Worm (Caenorhabditis elegans): ENCODE results near the gene F26A10.2.

The F26A10.2 gene

ce11 chrX:7627351-7627750 lies 17.9 kb downstream of the F26A10.2 start, which contains the start of gene nlp-61:
TSS of gene nlp-61 (plus strand) at chrX:7627651.
- no peak for TF ChIP-seq ztf-29 (GFP tag; IDR thresholded peaks at IDR 0.05)
- no peak for TF ChIP-seq ref-1 (GFP tag; conservative IDR thresholded peaks at IDR 0.05)
- TF ChIP-seq tab-1 (GFP tag; IDR thresholded peaks at IDR 0.05): no peak
- TF ChIP-seq ztf-23 (GFP tag; IDR thresholded peaks at IDR 0.05): no peak
- no peak for TF ChIP-seq flt-1 (GFP tag; IDR thresholded peaks at IDR 0.05)
- TF ChIP-seq med-1 (GFP tag; optimal IDR thresholded peaks at IDR 0.05; ENCODE audit: insufficient read depth): no peak

DNA sequence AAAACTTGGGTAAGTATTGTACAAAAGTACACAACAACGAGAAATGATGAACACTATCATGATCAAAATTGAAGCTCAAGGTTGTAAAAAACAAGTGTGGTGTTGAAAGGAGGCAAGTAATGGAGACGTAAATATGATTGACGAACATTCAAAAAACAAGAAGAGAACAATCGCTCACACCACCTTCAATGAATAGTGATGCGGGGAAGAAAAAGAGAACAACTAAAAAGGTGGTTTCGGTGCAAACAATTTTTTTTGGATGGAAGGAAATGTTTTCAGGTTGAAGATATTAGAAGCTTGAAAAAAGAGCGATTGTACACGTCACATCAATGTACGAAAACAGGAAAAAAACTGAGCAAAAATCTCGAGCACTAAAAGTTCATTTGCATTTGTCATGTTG lies 30.7 kb downstream of the F26A10.2 start:
- TF ChIP-seq tab-1 (GFP tag; IDR thresholded peaks at IDR 0.05) (no peak), ztf-29 (GFP tag; IDR thresholded peaks at IDR 0.05) (no peak), med-1 (GFP tag; optimal IDR thresholded peaks at IDR 0.05; ENCODE audit: insufficient read depth) (no peak), T22C8.4 (GFP tag; IDR thresholded peaks at IDR 0.05) (no peak), ref-1 (GFP tag; conservative IDR thresholded peaks at IDR 0.05) (no peak), flt-1 (GFP tag; IDR thresholded peaks at IDR 0.05) (no peak)

ce11 chrX:7607982-7608381 lies 37.2 kb downstream of the F26A10.2 start, which contains the start of gene twk-17:
TSS of gene twk-17 (minus strand) at chrX:7608082.
- no peak for TF ChIP-seq T22C8.4 (GFP tag; IDR thresholded peaks at IDR 0.05)
- TF ChIP-seq ref-1 (GFP tag; conservative IDR thresholded peaks at IDR 0.05): no peak
- no peak for TF ChIP-seq ztf-23 (GFP tag; IDR thresholded peaks at IDR 0.05)
- TF ChIP-seq klf-2 (GFP tag; conservative IDR thresholded peaks at IDR 0.05): no peak
- no peak for TF ChIP-seq flt-1 (GFP tag; IDR thresholded peaks at IDR 0.05)
- TF ChIP-seq tab-1 (GFP tag; IDR thresholded peaks at IDR 0.05): no peak
- no peak for TF ChIP-seq cog-1 (tag; optimal IDR thresholded peaks at IDR 0.05)
- TF ChIP-seq ztf-29 (GFP tag; IDR thresholded peaks at IDR 0.05): no peak
- no peak for TF ChIP-seq med-1 (GFP tag; optimal IDR thresholded peaks at IDR 0.05; ENCODE audit: insufficient read depth)

- no peak for TF ChIP-seq ztf-23 (GFP tag; IDR thresholded peaks at IDR 0.05)
- TF ChIP-seq tab-1 (GFP tag; IDR thresholded peaks at IDR 0.05): no peak
- no peak for TF ChIP-seq T22C8.4 (GFP tag; IDR thresholded peaks at IDR 0.05)
- no peak for TF ChIP-seq cog-1 (tag; optimal IDR thresholded peaks at IDR 0.05)
- no peak for TF ChIP-seq ztf-29 (GFP tag; IDR thresholded peaks at IDR 0.05)
- no peak for TF ChIP-seq ref-1 (GFP tag; conservative IDR thresholded peaks at IDR 0.05)
- TF ChIP-seq flt-1 (GFP tag; IDR thresholded peaks at IDR 0.05): no peak
- TF ChIP-seq klf-2 (GFP tag; conservative IDR thresholded peaks at IDR 0.05): no peak
- TF ChIP-seq med-1 (GFP tag; optimal IDR thresholded peaks at IDR 0.05; ENCODE audit: insufficient read depth): no peak
Observed at ce11 chrX:7596627-7597026, 48.6 kb downstream of the F26A10.2 start, which contains the start of gene C44E12.1. TSS of gene C44E12.1 (plus strand) at chrX:7596927.

- no peak for TF ChIP-seq ztf-29 (GFP tag; IDR thresholded peaks at IDR 0.05)
- no peak for TF ChIP-seq klf-2 (GFP tag; conservative IDR thresholded peaks at IDR 0.05)
- TF ChIP-seq ztf-23 (GFP tag; IDR thresholded peaks at IDR 0.05): no peak
- no peak for TF ChIP-seq ref-1 (GFP tag; conservative IDR thresholded peaks at IDR 0.05)
- TF ChIP-seq flt-1 (GFP tag; IDR thresholded peaks at IDR 0.05): no peak
- TF ChIP-seq cog-1 (tag; optimal IDR thresholded peaks at IDR 0.05): no peak
- no peak for TF ChIP-seq tab-1 (GFP tag; IDR thresholded peaks at IDR 0.05)
- TF ChIP-seq med-1 (GFP tag; optimal IDR thresholded peaks at IDR 0.05; ENCODE audit: insufficient read depth): no peak
Observed at ce11 chrX:7596029-7596428, 49.2 kb downstream of the F26A10.2 start.

DNA sequence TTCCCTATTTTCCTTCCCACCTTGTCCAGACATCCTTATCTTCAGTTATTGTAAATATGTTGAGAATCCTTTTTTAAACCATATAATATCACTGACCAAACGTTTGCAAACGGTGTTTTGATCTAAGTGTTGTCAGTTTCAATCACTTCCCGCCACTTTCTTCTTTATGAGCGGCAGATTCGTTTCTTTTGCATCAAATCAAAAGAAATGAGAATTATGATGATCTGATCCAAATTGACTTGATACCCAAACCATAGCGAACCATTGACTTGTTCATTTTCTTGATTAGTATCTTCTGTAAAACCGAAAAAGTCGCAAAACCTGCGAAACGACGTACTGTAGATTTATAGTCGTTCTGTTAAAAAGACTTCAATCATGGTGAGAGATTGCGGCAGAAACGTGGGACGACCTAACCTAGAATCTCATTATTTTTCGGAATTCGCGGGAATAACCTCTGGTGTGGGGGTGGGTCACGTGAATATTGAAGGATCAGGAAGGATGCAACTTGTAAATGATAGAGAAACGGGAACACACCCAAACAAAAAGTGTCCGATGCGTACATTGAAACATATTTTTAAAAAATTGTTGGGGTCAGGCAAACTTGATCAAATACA lies 51.2 kb downstream of the F26A10.2 start:
- TF ChIP-seq ztf-29 (GFP tag; IDR thresholded peaks at IDR 0.05): no peak

ce11 chrX:7590756-7591155 lies 54.5 kb downstream of the F26A10.2 start:
- TF ChIP-seq ref-1 (GFP tag; conservative IDR thresholded peaks at IDR 0.05) (no peak), med-1 (GFP tag; optimal IDR thresholded peaks at IDR 0.05; ENCODE audit: insufficient read depth) (no peak), ztf-23 (GFP tag; IDR thresholded peaks at IDR 0.05) (no peak), cog-1 (tag; optimal IDR thresholded peaks at IDR 0.05) (no peak), ztf-29 (GFP tag; IDR thresholded peaks at IDR 0.05) (no peak), flt-1 (GFP tag; IDR thresholded peaks at IDR 0.05) (no peak), klf-2 (GFP tag; conservative IDR thresholded peaks at IDR 0.05) (no peak), tab-1 (GFP tag; IDR thresholded peaks at IDR 0.05) (no peak), T22C8.4 (GFP tag; IDR thresholded peaks at IDR 0.05) (no peak)

DNA sequence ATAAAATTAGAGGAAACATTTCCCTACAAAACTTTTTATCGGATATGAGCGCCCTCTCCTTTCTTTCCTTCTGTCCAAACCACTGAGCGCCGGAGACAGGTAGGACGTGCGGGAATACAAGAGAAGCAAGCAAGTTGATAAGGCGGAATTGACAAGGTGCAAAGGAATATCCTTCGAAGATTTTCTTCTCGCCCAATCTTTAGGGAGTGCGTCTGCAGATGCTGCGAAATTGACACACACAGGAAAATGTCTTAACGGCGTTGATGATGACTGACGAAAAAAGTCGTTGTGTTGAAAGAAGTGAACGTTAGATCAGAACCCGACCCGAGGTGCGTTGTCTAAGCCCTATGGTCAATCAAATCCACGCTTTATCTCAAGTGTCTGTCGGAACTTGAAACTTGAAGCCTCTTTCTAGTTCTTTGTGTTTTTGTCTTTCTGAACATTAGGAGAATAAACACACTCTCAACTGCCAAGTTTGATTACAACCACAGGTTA lies 57.4 kb downstream of the F26A10.2 start:
- TF ChIP-seq tab-1 (GFP tag; IDR thresholded peaks at IDR 0.05) (no peak), ref-1 (GFP tag; conservative IDR thresholded peaks at IDR 0.05) (no peak), med-1 (GFP tag; optimal IDR thresholded peaks at IDR 0.05; ENCODE audit: insufficient read depth) (no peak), flt-1 (GFP tag; IDR thresholded peaks at IDR 0.05) (no peak), ztf-23 (GFP tag; IDR thresholded peaks at IDR 0.05) (no peak), ztf-29 (GFP tag; IDR thresholded peaks at IDR 0.05) (no peak), cog-1 (tag; optimal IDR thresholded peaks at IDR 0.05) (no peak), T22C8.4 (GFP tag; IDR thresholded peaks at IDR 0.05) (no peak), klf-2 (GFP tag; conservative IDR thresholded peaks at IDR 0.05) (no peak)

DNA sequence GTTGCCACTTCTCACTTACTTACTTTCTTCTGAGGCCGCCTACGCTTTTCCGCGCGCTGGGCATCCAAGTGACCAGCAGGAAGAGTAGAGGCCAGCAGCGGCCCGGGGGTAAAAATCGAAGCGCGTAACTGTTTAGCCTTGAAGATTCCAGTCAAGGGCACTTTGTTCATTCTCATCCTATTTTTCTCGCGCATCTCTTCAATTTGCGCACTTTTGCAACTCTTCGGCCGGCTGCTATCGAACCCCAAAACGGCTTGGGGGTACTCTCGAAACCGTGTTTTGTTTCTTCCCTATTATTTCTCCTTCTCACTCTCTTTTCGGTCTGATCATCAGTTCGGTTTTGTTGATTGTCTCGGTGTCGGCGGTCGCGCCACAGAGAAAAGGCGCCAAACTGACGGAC lies 58.6 kb downstream of the F26A10.2 start:
- no peak for TF ChIP-seq klf-2 (GFP tag; conservative IDR thresholded peaks at IDR 0.05)
- TF ChIP-seq med-1 (GFP tag; optimal IDR thresholded peaks at IDR 0.05; ENCODE audit: insufficient read depth): no peak
- TF ChIP-seq ztf-23 (GFP tag; IDR thresholded peaks at IDR 0.05): no peak

DNA sequence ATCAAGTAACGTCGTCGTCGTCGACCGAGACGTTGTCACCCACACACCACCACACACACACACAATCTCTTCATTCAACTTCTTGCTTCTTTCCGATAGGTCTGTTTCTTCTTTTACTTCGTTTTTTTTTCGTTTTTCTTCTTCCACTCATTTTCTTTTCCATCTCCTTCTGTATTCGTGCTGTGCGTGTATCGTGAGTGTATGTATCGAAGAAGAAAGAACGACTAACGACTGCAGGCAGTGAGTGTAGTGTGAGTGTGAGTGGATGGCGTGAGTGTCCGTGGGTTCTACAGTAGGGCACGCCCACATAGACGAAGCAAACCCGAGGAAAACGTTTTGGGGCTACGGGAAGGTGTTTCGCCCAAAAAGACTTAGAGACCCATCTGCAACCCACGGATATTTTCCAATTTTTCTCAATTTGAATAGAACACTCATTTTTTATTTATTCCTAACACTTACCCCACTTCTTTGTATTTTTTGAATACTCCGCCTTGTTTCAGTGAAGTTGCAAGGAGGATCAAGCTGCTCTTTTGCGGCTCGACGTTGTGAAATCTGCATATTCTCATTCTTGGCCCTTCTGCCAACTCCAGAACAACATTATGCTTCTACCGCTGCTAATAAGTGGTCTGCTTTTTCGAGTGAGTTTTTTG lies 59.5 kb downstream of the F26A10.2 start, which contains the start of gene adt-2:
TSS of gene adt-2 (plus strand) at position 600 of the 650 bp plus-strand sequence.
- TF ChIP-seq cog-1 (tag; optimal IDR thresholded peaks at IDR 0.05) (no peak), ref-1 (GFP tag; conservative IDR thresholded peaks at IDR 0.05) (no peak), ztf-29 (GFP tag; IDR thresholded peaks at IDR 0.05) (no peak), ztf-23 (GFP tag; IDR thresholded peaks at IDR 0.05) (no peak), klf-2 (GFP tag; conservative IDR thresholded peaks at IDR 0.05) (no peak), tab-1 (GFP tag; IDR thresholded peaks at IDR 0.05) (no peak), flt-1 (GFP tag; IDR thresholded peaks at IDR 0.05) (no peak), T22C8.4 (GFP tag; IDR thresholded peaks at IDR 0.05) (no peak), med-1 (GFP tag; optimal IDR thresholded peaks at IDR 0.05; ENCODE audit: insufficient read depth) (no peak)

Measured in whole organism, midembryonic.